Worm (Caenorhabditis elegans) whole organism, L1 larva: ENCODE data around the gene smrc-1.
A peak's percentile ranks its signal among the peaks of the same experiment; 100 is the strongest.

ENCODE experiments used
- C04F5.9 ChIP-seq: sonication (generic microtip); optimal IDR thresholded peaks from 2 replicates; lab custom pipeline; 2016; ENCODE audit warnings: missing genetic modification characterization, missing compliant biosample characterization
- C16A3.4 ChIP-seq: fragments of 150-350 bp; optimal IDR thresholded peaks from 2 replicates; lab custom pipeline; 2014; ENCODE audit warnings: missing biosample characterization, missing genetic modification characterization
- C34B4.2 ChIP-seq: sonication (generic microtip); optimal IDR thresholded peaks from 2 replicates; lab custom pipeline; 2017; ENCODE audit warnings: mild to moderate bottlenecking, missing genetic modification characterization, missing compliant biosample characterization
- Y116A8C.19 ChIP-seq: sonication (generic microtip); optimal IDR thresholded peaks from 2 replicates; lab custom pipeline; 2016; ENCODE audit warnings: missing compliant biosample characterization, missing genetic modification characterization, borderline replicate concordance
- aha-1 ChIP-seq: fragments of 150-350 bp; optimal IDR thresholded peaks from 2 replicates; lab custom pipeline; 2014; ENCODE audit warnings: missing biosample characterization, missing genetic modification characterization
- alr-1 ChIP-seq: fragments of 200-800 bp; sonication (Bioruptor generic); optimal IDR thresholded peaks from 2 replicates; lab custom pipeline; 2018; ENCODE audit warnings: borderline replicate concordance, mild to moderate bottlenecking, missing genetic modification characterization, missing compliant biosample characterization
- aly-2 ChIP-seq: fragments of 150-350 bp; optimal IDR thresholded peaks from 2 replicates; lab custom pipeline; 2014; ENCODE audit warnings: missing biosample characterization, missing genetic modification characterization
- ama-1 ChIP-seq: fragments of 150-350 bp; optimal IDR thresholded peaks from 2 replicates; lab custom pipeline; 2014
- blmp-1 ChIP-seq: fragments of 150-350 bp; optimal IDR thresholded peaks from 2 replicates; lab custom pipeline; 2014; ENCODE audit warnings: missing biosample characterization, missing genetic modification characterization
- ceh-8 ChIP-seq: fragments of 200-800 bp; sonication (Bioruptor generic); optimal IDR thresholded peaks from 2 replicates; lab custom pipeline; 2018; ENCODE audit warnings: mild to moderate bottlenecking, missing genetic modification characterization, moderate library complexity, missing compliant biosample characterization
- ceh-90 ChIP-seq: sonication (generic microtip); optimal IDR thresholded peaks from 2 replicates; lab custom pipeline; 2016; ENCODE audit warnings: missing genetic modification characterization, missing compliant biosample characterization
- dsc-1 ChIP-seq: sonication (generic microtip); optimal IDR thresholded peaks from 2 replicates; lab custom pipeline; 2016; ENCODE audit warnings: mild to moderate bottlenecking, missing genetic modification characterization, missing compliant biosample characterization
- efl-3 ChIP-seq: fragments of 200-800 bp; sonication (Bioruptor generic); optimal IDR thresholded peaks from 2 replicates; lab custom pipeline; 2018; ENCODE audit warnings: mild to moderate bottlenecking, missing genetic modification characterization, missing compliant biosample characterization
- elt-2 ChIP-seq: sonication (generic microtip); optimal IDR thresholded peaks from 2 replicates; lab custom pipeline; 2016; ENCODE audit warnings: missing genetic modification characterization, mild to moderate bottlenecking, inconsistent platforms, missing compliant biosample characterization, missing genetic modification reagents
- elt-3 ChIP-seq, 6 experiments: fragments of 150-350 bp in 1 of 6; sonication (generic microtip); optimal IDR thresholded peaks; 2 replicates each; lab custom pipeline; 2017 to 2018; ENCODE audit warnings: missing biosample characterization in 6 of 6, missing genetic modification characterization in 6 of 6, inconsistent platforms in 1 of 6
- fkh-10 ChIP-seq: sonication (generic microtip); optimal IDR thresholded peaks from 2 replicates; lab custom pipeline; 2017; ENCODE audit warnings: missing biosample characterization, missing genetic modification reagents, missing genetic modification characterization
- fkh-8 ChIP-seq: sonication (generic microtip); optimal IDR thresholded peaks from 2 replicates; lab custom pipeline; 2016; ENCODE audit warnings: mild to moderate bottlenecking, missing genetic modification characterization, missing compliant biosample characterization
- fos-1 ChIP-seq: fragments of 150-350 bp; optimal IDR thresholded peaks from 2 replicates; lab custom pipeline; 2014; ENCODE audit warnings: missing biosample characterization, missing genetic modification characterization
- grh-1 ChIP-seq: fragments of 200-800 bp; sonication (Bioruptor generic); IDR thresholded peaks from 2 replicates; pipeline ENCODE4 v1.3.6; 2022; ENCODE audit warnings: missing genetic modification reagents, missing genetic modification characterization, missing compliant biosample characterization
- hlh-4 ChIP-seq: sonication (generic microtip); optimal IDR thresholded peaks from 2 replicates; lab custom pipeline; 2016; ENCODE audit warnings: mild to moderate bottlenecking, missing genetic modification characterization, missing compliant biosample characterization
- jun-1 ChIP-seq: fragments of 150-350 bp; optimal IDR thresholded peaks from 2 replicates; lab custom pipeline; 2014; ENCODE audit warnings: missing biosample characterization, missing genetic modification reagents, missing genetic modification characterization
- lin-13 ChIP-seq: fragments of 150-350 bp; optimal IDR thresholded peaks from 2 replicates; lab custom pipeline; 2014; ENCODE audit warnings: missing biosample characterization, missing genetic modification reagents, missing genetic modification characterization
- lin-14 ChIP-seq: fragments of 200-800 bp; sonication (Bioruptor generic); optimal IDR thresholded peaks from 2 replicates; lab custom pipeline; 2018; ENCODE audit warnings: mild to moderate bottlenecking, missing genetic modification characterization, moderate library complexity, missing compliant biosample characterization
- lin-15B ChIP-seq: fragments of 150-350 bp; sonication (generic microtip); optimal IDR thresholded peaks from 3 replicates; lab custom pipeline; 2014; ENCODE audit warnings: missing biosample characterization, missing genetic modification characterization
- lin-35 ChIP-seq, 2 experiments: fragments of 150-350 bp; optimal IDR thresholded peaks; 2 replicates each; lab custom pipeline; 2014; ENCODE audit warnings: missing biosample characterization in 2 of 2, missing genetic modification characterization in 2 of 2, missing genetic modification reagents in 2 of 2
- lin-39 ChIP-seq: fragments of 150-350 bp; optimal IDR thresholded peaks from 2 replicates; lab custom pipeline; 2014; ENCODE audit warnings: missing biosample characterization, missing genetic modification reagents, missing genetic modification characterization
- lsy-2 ChIP-seq, 2 experiments: fragments of 150-350 bp; optimal IDR thresholded peaks; 2 replicates each; lab custom pipeline; 2014; ENCODE audit warnings: missing biosample characterization in 2 of 2, missing genetic modification characterization in 2 of 2
- mab-9 ChIP-seq: fragments of 200-800 bp; sonication (Bioruptor generic); IDR thresholded peaks from 2 replicates; pipeline ENCODE4 v1.3.6; 2022; ENCODE audit warnings: missing genetic modification reagents, missing genetic modification characterization, missing compliant biosample characterization
- mdl-1 ChIP-seq, 2 experiments: fragments of 150-350 bp; optimal IDR thresholded peaks; 2 replicates each; lab custom pipeline; 2014 to 2017; ENCODE audit warnings: missing biosample characterization in 2 of 2, missing genetic modification characterization in 2 of 2, inconsistent platforms in 1 of 2
- mef-2 ChIP-seq: fragments of 150-350 bp; optimal IDR thresholded peaks from 2 replicates; lab custom pipeline; 2014; ENCODE audit warnings: missing biosample characterization, missing genetic modification characterization
- nhr-11 ChIP-seq: fragments of 150-350 bp; optimal IDR thresholded peaks from 2 replicates; lab custom pipeline; 2014; ENCODE audit warnings: missing biosample characterization, missing genetic modification characterization
- nhr-12 ChIP-seq: sonication (generic microtip); optimal IDR thresholded peaks from 2 replicates; lab custom pipeline; 2017; ENCODE audit warnings: missing biosample characterization, missing genetic modification characterization
- nhr-19 ChIP-seq: fragments of 200-800 bp; sonication (Bioruptor generic); conservative IDR thresholded peaks from 2 replicates; pipeline ENCODE4 v1.3.6; 2022; ENCODE audit warnings: missing genetic modification characterization, missing compliant biosample characterization
- nhr-237 ChIP-seq: fragments of 150-350 bp; optimal IDR thresholded peaks from 2 replicates; lab custom pipeline; 2014; ENCODE audit warnings: missing biosample characterization, missing genetic modification characterization
- nhr-28 ChIP-seq: fragments of 150-350 bp; optimal IDR thresholded peaks from 2 replicates; lab custom pipeline; 2014; ENCODE audit warnings: missing biosample characterization, missing genetic modification characterization
- nhr-47 ChIP-seq: sonication (generic microtip); optimal IDR thresholded peaks from 2 replicates; lab custom pipeline; 2016; ENCODE audit warnings: mild to moderate bottlenecking, missing genetic modification characterization, moderate library complexity, missing compliant biosample characterization
- nhr-71 ChIP-seq: sonication (generic microtip); optimal IDR thresholded peaks from 2 replicates; lab custom pipeline; 2016; ENCODE audit warnings: mild to moderate bottlenecking, missing genetic modification characterization, moderate library complexity, missing compliant biosample characterization
- nhr-76 ChIP-seq: sonication (generic microtip); optimal IDR thresholded peaks from 2 replicates; lab custom pipeline; 2017; ENCODE audit warnings: missing biosample characterization, missing genetic modification characterization
- nhr-77 ChIP-seq: fragments of 150-350 bp; optimal IDR thresholded peaks from 2 replicates; lab custom pipeline; 2014; ENCODE audit warnings: missing biosample characterization, missing genetic modification characterization
- nhr-85 ChIP-seq: sonication (generic microtip); peaks from one replicate; lab custom pipeline; 2016; ENCODE audit warnings: missing genetic modification characterization, inconsistent platforms, missing compliant biosample characterization
- nhr-90 ChIP-seq: sonication (generic microtip); optimal IDR thresholded peaks from 2 replicates; lab custom pipeline; 2016; ENCODE audit warnings: mild to moderate bottlenecking, missing genetic modification characterization, missing compliant biosample characterization; ENCODE audit not compliant: poor library complexity
- rnt-1 ChIP-seq: sonication (generic microtip); optimal IDR thresholded peaks from 2 replicates; lab custom pipeline; 2016; ENCODE audit warnings: mild to moderate bottlenecking, missing genetic modification characterization, moderate library complexity, missing compliant biosample characterization
- sox-4 ChIP-seq: sonication (generic microtip); optimal IDR thresholded peaks from 2 replicates; lab custom pipeline; 2016; ENCODE audit warnings: missing genetic modification characterization, missing compliant biosample characterization
- sptf-1 ChIP-seq: fragments of 150-350 bp; optimal IDR thresholded peaks from 2 replicates; lab custom pipeline; 2014; ENCODE audit warnings: missing biosample characterization, missing genetic modification characterization
- sup-37 ChIP-seq: fragments of 200-800 bp; sonication (Bioruptor generic); optimal IDR thresholded peaks from 2 replicates; lab custom pipeline; 2018; ENCODE audit warnings: mild to moderate bottlenecking, missing genetic modification characterization, missing compliant biosample characterization
- tbx-2 ChIP-seq: sonication (generic microtip); optimal IDR thresholded peaks from 2 replicates; lab custom pipeline; 2016; ENCODE audit warnings: missing genetic modification characterization, missing compliant biosample characterization
- tlp-1 ChIP-seq: fragments of 150-350 bp; optimal IDR thresholded peaks from 2 replicates; lab custom pipeline; 2014; ENCODE audit warnings: missing biosample characterization, missing genetic modification characterization
- unc-62 ChIP-seq: fragments of 150-350 bp; optimal IDR thresholded peaks from 2 replicates; lab custom pipeline; 2014; ENCODE audit warnings: missing biosample characterization, missing genetic modification reagents, missing genetic modification characterization
- unc-86 ChIP-seq: sonication (generic microtip); optimal IDR thresholded peaks from 2 replicates; lab custom pipeline; 2016; ENCODE audit warnings: missing genetic modification characterization, missing compliant biosample characterization
- unc-98 ChIP-seq: fragments of 200-800 bp; sonication (Bioruptor generic); IDR thresholded peaks from 2 replicates; pipeline ENCODE4 v1.3.6; 2022; ENCODE audit warnings: missing genetic modification characterization, missing compliant biosample characterization
- xbp-1 ChIP-seq: sonication (generic microtip); optimal IDR thresholded peaks from 2 replicates; lab custom pipeline; 2016; ENCODE audit warnings: missing genetic modification characterization, missing compliant biosample characterization
- zag-1 ChIP-seq: fragments of 150-350 bp; optimal IDR thresholded peaks from 2 replicates; lab custom pipeline; 2014; ENCODE audit warnings: missing biosample characterization, missing genetic modification characterization
- zip-4 ChIP-seq: fragments of 200-800 bp; sonication (Bioruptor generic); optimal IDR thresholded peaks from 2 replicates; lab custom pipeline; 2018; ENCODE audit warnings: mild to moderate bottlenecking, missing genetic modification characterization, moderate library complexity, missing compliant biosample characterization
- ztf-11 ChIP-seq, 2 experiments: sonication (generic microtip); optimal IDR thresholded peaks; 2 replicates each; lab custom pipeline; 2016 to 2017; ENCODE audit warnings: missing genetic modification characterization in 2 of 2, missing biosample characterization in 1 of 2, missing compliant biosample characterization in 1 of 2
- ztf-4 ChIP-seq: fragments of 150-350 bp; optimal IDR thresholded peaks from 2 replicates; lab custom pipeline; 2014; ENCODE audit warnings: missing biosample characterization, missing genetic modification characterization

The smrc-1 gene

DNA sequence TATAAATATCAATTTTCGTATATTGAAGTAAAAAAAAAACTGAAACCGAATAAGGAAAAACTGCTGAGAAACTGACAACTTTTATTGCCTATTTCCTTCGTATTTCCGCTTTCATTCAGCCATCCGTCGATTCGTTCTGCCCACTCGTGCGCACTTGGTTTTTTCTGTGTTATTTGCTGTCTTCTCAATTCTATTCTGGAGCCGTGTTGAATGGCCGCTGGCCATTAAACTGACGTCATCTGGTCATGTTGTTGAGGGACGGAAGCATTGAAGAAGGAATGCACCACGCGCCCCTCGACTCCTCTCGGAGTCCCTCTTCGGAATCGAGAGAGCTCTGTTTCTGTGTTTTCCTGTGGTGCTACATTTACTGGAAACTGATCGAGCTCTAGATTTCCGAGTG is 42.2 kb upstream of the smrc-1 start:
- TF ChIP-seq lin-15B (no peak), ztf-11 (tag; optimal IDR thresholded peaks at IDR 0.05; lab: Kevin White, UChicago) (no peak), tlp-1 (tag; lab: Kevin White, UChicago) (no peak), nhr-47 (tag; lab: Kevin White, UChicago) (peak; percentile 52), fkh-8 (tag; lab: Kevin White, UChicago) (peak; percentile 73), nhr-77 (tag; lab: Kevin White, UChicago) (no peak), tbx-2 (peak; percentile 57), sox-4 (tag; lab: Kevin White, UChicago) (no peak), fkh-10 (GFP tag; lab: Kevin White, UChicago) (peak; percentile 12), nhr-28 (tag; lab: Kevin White, UChicago) (no peak), elt-2 (tag; lab: Kevin White, UChicago) (no peak), jun-1 (tag; lab: Kevin White, UChicago) (no peak), unc-86 (tag; lab: Kevin White, UChicago) (peak; percentile 37), aly-2 (tag; lab: Kevin White, UChicago) (no peak), C16A3.4 (tag; lab: Kevin White, UChicago) (no peak), nhr-85 (tag; lab: Kevin White, UChicago) (no peak), sup-37 (GFP tag; lab: Kevin White, UChicago) (no peak), zag-1 (tag; lab: Kevin White, UChicago) (no peak), C34B4.2 (tag; lab: Kevin White, UChicago) (no peak), zip-4 (GFP tag; lab: Kevin White, UChicago) (no peak), unc-62 (GFP tag; lab: Kevin White, UChicago) (no peak), nhr-237 (tag; lab: Kevin White, UChicago) (no peak), ceh-8 (GFP tag; lab: Kevin White, UChicago) (no peak), lsy-2 (tag; optimal IDR thresholded peaks at IDR 0.05; lab: Kevin White, UChicago) (peak in 1 of 2 experiments; percentile 48), elt-3 (tag; optimal IDR thresholded peaks at IDR 0.05; lab: Kevin White, UChicago) (no peak), efl-3 (GFP tag; lab: Kevin White, UChicago) (no peak), xbp-1 (tag; lab: Kevin White, UChicago) (no peak), fos-1 (tag; lab: Kevin White, UChicago) (no peak), mef-2 (tag; lab: Kevin White, UChicago) (no peak), lin-35 (GFP tag; optimal IDR thresholded peaks at IDR 0.05; lab: Kevin White, UChicago) (no peak), nhr-19 (GFP tag; lab: Robert Waterston, UW) (no peak), alr-1 (tag; lab: Kevin White, UChicago) (no peak), ama-1 (lab: Kevin White, UChicago) (no peak), lin-39 (tag; lab: Kevin White, UChicago) (no peak), Y116A8C.19 (tag; lab: Kevin White, UChicago) (no peak), C04F5.9 (tag; lab: Kevin White, UChicago) (no peak), nhr-11 (tag; lab: Kevin White, UChicago) (no peak), lin-14 (peak; percentile 82), unc-98 (GFP tag; lab: Robert Waterston, UW) (no peak), nhr-76 (no peak), mab-9 (GFP tag; lab: Robert Waterston, UW) (no peak), mdl-1 (tag; optimal IDR thresholded peaks at IDR 0.05; lab: Kevin White, UChicago) (no peak), ceh-90 (tag; lab: Kevin White, UChicago) (no peak), lin-13 (no peak), aha-1 (tag; lab: Kevin White, UChicago) (no peak), dsc-1 (tag; lab: Kevin White, UChicago) (peak; percentile 1), rnt-1 (no peak), nhr-90 (tag; lab: Kevin White, UChicago) (no peak), ztf-4 (tag; lab: Kevin White, UChicago) (no peak), nhr-71 (tag; lab: Kevin White, UChicago) (peak; percentile 67), blmp-1 (no peak), hlh-4 (tag; lab: Kevin White, UChicago) (no peak), nhr-12 (tag; lab: Kevin White, UChicago) (no peak), grh-1 (no peak), sptf-1 (tag; lab: Kevin White, UChicago) (no peak)
